Fruit fly (Drosophila melanogaster): ENCODE results near the gene gwl.

dm6 chr3R:18722490-18722889 is 23.7 kb upstream of the gwl start, which contains the start of gene CG34283:
- TF ChIP-seq CG17612 (GFP tag; IDR thresholded peaks at IDR 0.05) (no peak), jigr1 (GFP tag; IDR thresholded peaks at IDR 0.05) (no peak), nau (GFP tag; optimal IDR thresholded peaks at IDR 0.05) (no peak), lov (optimal IDR thresholded peaks at IDR 0.05) (no peak), lov (GFP tag; IDR thresholded peaks at IDR 0.05) (no peak), CG8478 (optimal IDR thresholded peaks at IDR 0.05) (no peak), dm (GFP tag; optimal IDR thresholded peaks at IDR 0.05) (no peak), bigmax (GFP tag; optimal IDR thresholded peaks at IDR 0.05) (no peak), Mad (GFP tag; optimal IDR thresholded peaks at IDR 0.05) (no peak), HLHmδ (GFP tag; optimal IDR thresholded peaks at IDR 0.05) (no peak), CG8281 (tag; optimal IDR thresholded peaks at IDR 0.05) (no peak), CG6791 (GFP tag; IDR thresholded peaks at IDR 0.05; ENCODE audit: partially characterized antibody) (no peak)
